Fruit fly (Drosophila melanogaster) ovary, adult (tissue): Measurements from ENCODE around the gene vito.

Experiments
- CG17801 ChIP-seq: fragments of 200-800 bp; optimal IDR thresholded peaks from 2 replicates; lab custom pipeline; 2019; ENCODE audit warnings: missing biosample characterization, mild to moderate bottlenecking, missing genetic modification characterization, moderate library complexity; ENCODE audit not compliant: partially characterized antibody

Gene vito

dm6 chr3L:5770113-5770798 lies 6.9 kb downstream of the vito start:
- TF ChIP-seq CG17801 (GFP tag; lab: Kevin White, UChicago): peak; percentile 58

DNA sequence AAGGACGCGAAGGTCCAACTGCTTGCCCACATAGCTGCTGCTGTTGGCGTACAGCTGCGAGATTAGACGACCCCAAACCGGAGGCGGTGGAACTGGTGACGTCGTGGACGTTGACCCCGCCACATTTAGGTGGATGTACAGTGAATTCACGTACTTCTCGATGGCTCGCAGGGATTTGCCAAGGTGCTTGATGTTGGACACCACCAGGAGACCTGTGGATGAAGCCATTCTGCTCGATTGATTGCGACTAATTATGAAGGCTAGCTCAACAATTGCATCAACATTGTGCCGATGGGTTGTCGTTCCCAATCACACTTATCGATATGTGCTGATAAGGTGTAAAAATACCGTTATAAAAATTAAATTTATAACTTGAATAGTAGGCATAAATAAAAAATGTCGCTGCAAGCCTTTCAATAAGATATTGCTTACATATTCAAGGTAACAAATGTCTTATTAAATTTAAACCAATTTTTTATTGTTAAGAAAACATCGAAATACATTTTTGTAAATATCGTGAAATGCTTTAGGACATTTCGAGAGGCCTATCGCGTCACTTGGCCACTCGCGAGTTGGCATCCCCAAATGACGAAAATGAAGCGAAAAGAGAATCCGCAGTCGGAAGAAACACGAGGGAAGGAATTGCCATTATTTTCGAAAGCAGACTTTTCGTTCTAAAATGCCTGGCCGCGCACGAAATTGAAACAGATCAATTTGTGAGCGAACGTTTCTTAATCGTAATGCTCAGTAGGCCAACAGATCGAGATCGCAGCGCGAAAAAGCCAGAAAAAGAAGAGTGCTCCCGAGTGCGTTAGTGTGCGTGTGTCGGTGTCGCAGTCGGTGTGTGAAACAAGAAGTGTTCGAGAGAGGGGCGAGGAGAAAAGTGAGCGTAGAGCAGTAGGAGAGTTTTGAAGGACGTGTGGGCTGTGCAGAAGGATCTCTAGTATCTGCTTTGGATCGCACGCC lies 8.3 kb downstream of the vito start, which contains the start of the genes Ppat-Dpck and scny:
Ppat-Dpck (minus strand) TSS at position 263 of the 966 bp plus-strand sequence.
scny (plus strand) TSS at position 471 of the 966 bp plus-strand sequence.
- peak; percentile 35 for TF ChIP-seq CG17801 (GFP tag; lab: Kevin White, UChicago)

DNA sequence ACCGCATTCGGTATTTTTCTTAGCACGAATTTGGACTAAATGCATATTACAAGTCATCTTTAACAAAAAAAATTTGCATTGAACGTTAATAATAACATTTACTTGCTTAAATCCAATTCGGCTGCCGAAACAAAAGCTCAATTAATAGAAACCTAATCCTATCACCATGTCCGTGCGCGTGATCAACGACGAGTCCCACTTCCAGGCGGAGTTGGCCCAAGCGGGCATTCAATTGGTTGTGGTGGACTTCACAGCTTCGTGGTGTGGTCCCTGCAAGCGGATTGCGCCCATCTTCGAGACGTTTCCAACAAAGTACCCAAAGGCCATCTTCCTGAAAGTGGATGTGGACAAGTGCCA lies 11.3 kb downstream of the vito start, which contains the start of gene Txl:
Txl (plus strand) TSS at position 3 of the 357 bp plus-strand sequence.
- no peak for TF ChIP-seq CG17801 (GFP tag; lab: Kevin White, UChicago)

DNA sequence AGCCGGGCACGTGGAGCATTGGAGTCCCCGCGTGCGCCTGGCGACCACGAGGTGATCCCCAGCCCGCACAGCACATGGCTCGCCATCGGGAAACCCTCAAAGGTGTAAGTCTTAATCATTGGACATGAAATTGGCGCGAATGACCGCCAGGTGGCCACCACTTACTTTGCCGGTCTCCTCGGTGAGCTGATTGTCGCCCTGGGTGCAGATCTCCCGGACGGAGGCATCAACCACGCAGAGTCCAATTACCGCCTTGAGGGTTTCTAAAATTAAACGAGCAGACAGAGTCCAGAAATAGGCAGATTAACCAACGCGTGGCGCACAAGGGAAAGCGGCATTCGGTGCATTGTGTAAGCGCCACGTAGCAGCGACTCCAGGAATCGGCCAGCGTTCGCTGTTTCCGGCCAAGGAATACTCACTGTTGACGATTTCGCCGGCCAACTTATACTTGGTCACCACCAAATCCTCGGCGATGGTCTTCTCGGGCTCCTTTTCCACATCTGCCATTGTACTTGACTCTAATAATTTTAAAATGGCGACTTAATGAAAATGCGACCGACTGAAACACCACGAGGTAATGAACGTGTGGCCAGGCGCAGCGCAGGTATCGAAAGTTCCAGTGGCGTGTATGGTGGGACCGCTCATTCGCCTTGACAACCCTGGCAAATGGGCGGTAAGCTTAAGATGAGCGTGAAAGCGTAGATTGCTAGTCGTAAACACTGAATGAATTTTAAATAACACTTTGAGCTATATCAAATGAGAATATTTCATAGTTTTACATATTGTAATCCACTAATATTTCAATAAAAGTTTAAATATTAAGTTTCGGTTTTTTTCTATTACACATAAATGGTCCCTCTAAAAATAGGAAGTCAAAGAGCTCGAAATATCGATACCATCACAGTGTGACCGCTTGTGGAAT lies 11.9 kb downstream of the vito start, which contains the start of gene CG10576:
CG10576 (minus strand) TSS at position 781 of the 922 bp plus-strand sequence.
- TF ChIP-seq CG17801 (GFP tag; lab: Kevin White, UChicago): no peak

DNA sequence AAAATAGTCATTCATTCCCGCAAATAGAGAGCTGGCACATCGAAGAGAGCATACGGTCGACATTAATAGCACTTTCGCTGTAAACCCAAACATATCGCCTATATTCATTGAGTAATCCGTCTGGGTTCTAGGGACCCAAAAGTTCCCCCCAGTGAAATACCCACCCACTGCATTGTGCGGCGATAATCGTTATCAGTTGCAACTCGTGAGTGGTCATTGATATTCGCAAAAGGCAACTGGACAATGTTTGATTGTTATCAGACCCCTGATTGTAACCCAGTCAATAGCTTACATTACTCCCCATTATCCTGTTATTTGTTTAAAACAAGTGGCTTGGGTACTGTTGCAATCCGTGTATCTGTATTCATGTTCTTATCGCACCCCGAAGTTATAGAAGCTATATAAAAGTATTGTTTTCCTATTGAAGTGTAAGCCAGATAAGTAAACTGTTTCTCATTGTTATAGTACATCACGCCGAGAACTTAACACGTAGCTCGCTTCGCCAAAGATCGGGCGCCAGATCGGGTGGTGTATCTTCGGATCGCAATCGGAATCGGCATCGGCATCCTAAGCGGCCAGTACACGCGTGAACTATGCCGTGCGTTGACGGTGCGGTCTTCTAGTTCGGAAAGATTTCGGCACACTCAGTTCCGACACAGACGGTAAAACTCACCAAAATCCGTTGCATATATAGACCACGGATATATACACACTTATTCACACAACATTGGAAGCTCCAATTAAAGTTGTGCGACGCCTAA lies 23.3 kb downstream of the vito start:
- no peak for TF ChIP-seq CG17801 (GFP tag; lab: Kevin White, UChicago)

DNA sequence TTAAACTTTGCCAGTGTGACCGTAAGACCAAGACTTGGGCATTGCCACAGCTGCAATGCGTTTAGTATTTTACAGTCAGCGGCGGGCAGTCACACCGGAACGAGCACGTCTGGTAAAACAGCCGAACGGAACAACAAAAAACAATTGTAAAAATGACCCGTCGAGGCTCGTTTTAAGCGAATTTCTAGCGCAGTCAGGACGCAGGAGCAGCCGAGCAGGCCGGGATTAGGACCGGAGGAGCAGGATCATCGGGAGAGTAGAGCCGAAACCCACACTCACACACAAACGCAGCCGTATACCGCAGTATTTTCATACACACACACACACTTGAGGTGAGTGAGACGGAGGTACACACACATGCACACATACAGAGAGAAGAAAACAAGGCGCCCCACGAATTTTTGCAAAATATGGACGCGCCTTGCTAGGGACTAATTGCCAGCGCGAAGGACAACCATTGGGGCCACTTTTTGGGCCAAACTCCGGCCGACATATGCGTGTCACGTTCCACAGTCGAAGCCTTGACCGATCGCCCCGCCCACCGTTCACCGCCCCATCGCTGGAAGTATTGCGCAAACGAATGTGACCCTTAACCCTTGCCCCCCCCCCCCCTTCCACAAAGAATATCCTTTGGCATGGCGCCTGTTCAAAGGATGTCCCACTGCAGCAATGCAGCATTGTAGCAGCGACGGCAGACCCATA lies 24.1 kb downstream of the vito start, which contains the start of gene Usp47:
Usp47 (plus strand) TSS at position 71 of the 702 bp plus-strand sequence.
- peak; percentile 51 for TF ChIP-seq CG17801 (GFP tag; lab: Kevin White, UChicago)

DNA sequence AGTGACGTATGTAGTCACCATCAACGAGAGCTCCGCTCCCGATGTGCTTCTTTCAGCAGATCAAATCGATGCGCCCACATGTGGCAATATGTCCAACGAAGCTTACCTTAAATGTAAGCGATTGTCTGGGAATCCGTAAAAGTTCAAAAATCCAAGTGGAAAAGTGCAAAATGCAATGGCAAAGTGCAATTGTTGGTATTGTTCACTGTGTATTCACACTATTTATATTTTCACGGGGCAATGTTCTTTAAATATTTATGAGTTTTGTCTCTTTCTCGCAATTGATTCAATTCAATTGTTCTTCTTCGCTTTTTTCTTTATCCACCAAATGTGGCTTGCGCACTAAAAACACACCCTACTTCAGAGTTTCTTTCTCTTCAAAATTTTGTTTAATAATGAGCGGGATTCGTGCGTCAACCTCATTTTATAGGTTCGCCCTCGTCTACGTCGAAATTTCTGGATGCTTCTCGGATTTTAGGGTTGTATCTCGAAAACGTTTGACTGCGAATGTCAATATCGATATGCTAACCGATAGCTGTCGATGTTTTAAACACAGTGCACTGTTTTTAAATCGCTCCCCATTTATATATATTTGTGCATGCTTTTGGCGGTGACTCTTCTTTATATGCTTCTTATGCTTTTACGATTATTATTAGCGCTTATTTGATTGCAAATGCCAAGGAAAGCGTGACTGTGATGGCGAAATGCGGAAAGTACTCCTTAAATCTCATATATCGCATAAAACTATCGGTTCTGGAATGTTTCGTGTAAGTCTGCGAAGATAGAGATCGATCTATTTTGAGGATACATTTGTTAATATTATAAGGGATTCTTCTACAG lies 25.2 kb downstream of the vito start, which contains the start of gene DnaJ-1:
DnaJ-1 (minus strand) TSS at position 450 of the 840 bp plus-strand sequence.
- TF ChIP-seq CG17801 (GFP tag; lab: Kevin White, UChicago): peak; percentile 77

- TF ChIP-seq CG17801 (GFP tag; lab: Kevin White, UChicago): no peak
Measured at dm6 chr3L:5751417-5751739, 25.8 kb downstream of the vito start.

- peak; percentile 8 for TF ChIP-seq CG17801 (GFP tag; lab: Kevin White, UChicago)
Measured at dm6 chr3L:5749616-5750336, 27.4 kb downstream of the vito start.

- TF ChIP-seq CG17801 (GFP tag; lab: Kevin White, UChicago): no peak
Measured at dm6 chr3L:5731639-5732038, 45.5 kb downstream of the vito start.
